Worm (Caenorhabditis elegans) whole organism, early embryonic: ENCODE measurements around the gene str-78.

Experiments
- ama-1 ChIP-seq: fragments of 150-350 bp; optimal IDR thresholded peaks from 2 replicates; lab custom pipeline; 2014
- flt-1 ChIP-seq: fragments of 200-800 bp; sonication (Bioruptor generic); IDR thresholded peaks from 2 replicates; pipeline ENCODE4 v1.3.6; 2022; ENCODE audit warnings: missing genetic modification characterization, missing compliant biosample characterization

- no peak for TF ChIP-seq flt-1 (GFP tag; lab: Robert Waterston, UW)
- TF ChIP-seq ama-1 (lab: Kevin White, UChicago), result no peak
These were observed 48.7 kb downstream of the str-78 start, which contains the start of gene srt-49 for ce11 chrIV:15098294-15098693.
